Fruit fly (Drosophila melanogaster) whole organism, embryonic: ENCODE results near the gene CG2865.

Source experiments
- CG1024 ChIP-seq: fragments of 200-800 bp; sonication (Bioruptor generic); IDR thresholded peaks from 2 replicates; pipeline ENCODE4 v1.3.6; 2022; ENCODE audit warnings: missing biosample characterization, missing genetic modification characterization
- CG10543 ChIP-seq: fragments of 200-800 bp; sonication (Bioruptor generic); optimal IDR thresholded peaks from 3 replicates; lab custom pipeline; 2017; ENCODE audit warnings: missing biosample characterization, mild to moderate bottlenecking, missing genetic modification characterization, moderate library complexity
- CG10959 ChIP-seq: fragments of 200-800 bp; sonication (Bioruptor generic); IDR thresholded peaks from 2 replicates; pipeline ENCODE4 v1.3.6; 2022; ENCODE audit warnings: missing biosample characterization, missing genetic modification characterization
- CG11723 ChIP-seq: fragments of 200-800 bp; sonication (Bioruptor generic); optimal IDR thresholded peaks from 2 replicates; lab custom pipeline; 2017; ENCODE audit warnings: missing biosample characterization, mild to moderate bottlenecking, missing genetic modification characterization
- CG13123 ChIP-seq: fragments of 200-800 bp; sonication (Bioruptor generic); optimal IDR thresholded peaks from 2 replicates; lab custom pipeline; 2016; ENCODE audit warnings: missing biosample characterization, missing genetic modification characterization
- CG13775 ChIP-seq: fragments of 200-800 bp; sonication (Bioruptor generic); optimal IDR thresholded peaks from 3 replicates; lab custom pipeline; 2017; ENCODE audit warnings: missing biosample characterization, mild to moderate bottlenecking, missing genetic modification characterization
- CG13894 ChIP-seq: fragments of 200-800 bp; sonication (Bioruptor generic); optimal IDR thresholded peaks from 3 replicates; lab custom pipeline; 2018; ENCODE audit warnings: missing biosample characterization, mild to moderate bottlenecking, missing genetic modification characterization, moderate library complexity
- CG1529 ChIP-seq: fragments of 200-800 bp; sonication (Bioruptor generic); optimal IDR thresholded peaks from 3 replicates; lab custom pipeline; 2018; ENCODE audit warnings: missing biosample characterization, missing genetic modification characterization
- CG15514 ChIP-seq: fragments of 200-800 bp; sonication (Bioruptor generic); optimal IDR thresholded peaks from 3 replicates; lab custom pipeline; 2017; ENCODE audit warnings: missing biosample characterization, missing genetic modification characterization, mild to moderate bottlenecking, moderate library complexity, missing genetic modification reagents
- CG16863 ChIP-seq: fragments of 200-800 bp; sonication (Bioruptor generic); optimal IDR thresholded peaks from 3 replicates; lab custom pipeline; 2016; ENCODE audit warnings: missing biosample characterization, missing genetic modification characterization
- CG17361 ChIP-seq: fragments of 200-800 bp; sonication (Bioruptor generic); IDR thresholded peaks from 3 replicates; pipeline ENCODE4 v1.3.6; 2022; ENCODE audit warnings: missing biosample characterization, missing genetic modification characterization
- CG2889 ChIP-seq: fragments of 200-800 bp; sonication (Bioruptor generic); IDR thresholded peaks from 3 replicates; pipeline ENCODE4 v1.3.6; 2022; ENCODE audit warnings: missing biosample characterization, missing genetic modification characterization
- CG34422 ChIP-seq: fragments of 200-800 bp; sonication (Bioruptor generic); IDR thresholded peaks from 3 replicates; pipeline ENCODE4 v1.3.6; 2022; ENCODE audit warnings: missing biosample characterization, missing genetic modification characterization
- CG4617 ChIP-seq: fragments of 200-800 bp; sonication (Bioruptor generic); optimal IDR thresholded peaks from 3 replicates; lab custom pipeline; 2016; ENCODE audit warnings: missing biosample characterization, missing genetic modification characterization, borderline replicate concordance
- CG5180 ChIP-seq: fragments of 200-800 bp; sonication (Bioruptor generic); optimal IDR thresholded peaks from 3 replicates; lab custom pipeline; 2017; ENCODE audit warnings: missing biosample characterization, missing genetic modification characterization, mild to moderate bottlenecking, moderate library complexity, missing genetic modification reagents
- CG6175 ChIP-seq: fragments of 200-800 bp; sonication (Bioruptor generic); IDR thresholded peaks from 3 replicates; pipeline ENCODE4 v1.3.6; 2022; ENCODE audit warnings: missing biosample characterization, missing genetic modification characterization
- CG6854 ChIP-seq: fragments of 200-800 bp; sonication (Bioruptor generic); optimal IDR thresholded peaks from 3 replicates; lab custom pipeline; 2017; ENCODE audit warnings: missing biosample characterization, mild to moderate bottlenecking, missing genetic modification characterization
- CkIIα-i1 ChIP-seq: fragments of 200-800 bp; sonication (Bioruptor generic); IDR thresholded peaks from 2 replicates; pipeline ENCODE4 v1.3.6; 2022; ENCODE audit warnings: missing biosample characterization, missing genetic modification characterization
- Dad ChIP-seq: fragments of 200-800 bp; sonication (Bioruptor generic); optimal IDR thresholded peaks from 3 replicates; lab custom pipeline; 2016; ENCODE audit warnings: missing biosample characterization, missing genetic modification characterization
- Dip2 ChIP-seq: fragments of 200-800 bp; sonication (Bioruptor generic); IDR thresholded peaks from 2 replicates; pipeline ENCODE4 v1.3.6; 2022; ENCODE audit warnings: missing biosample characterization, missing genetic modification characterization
- Gug ChIP-seq: fragments of 200-800 bp; sonication (Bioruptor generic); IDR thresholded peaks from 4 replicates; pipeline ENCODE4 v1.3.6; 2022; ENCODE audit warnings: missing biosample characterization, missing genetic modification characterization
- Hr78 ChIP-seq, 2 experiments: fragments of 200-800 bp in 1 of 2; fragments of >200 bp in 1 of 2; sonication (Bioruptor generic) in 1 of 2; optimal IDR thresholded peaks; 2 replicates each; lab custom pipeline; 2017 to 2019; ENCODE audit warnings: missing biosample characterization in 2 of 2, missing genetic modification characterization in 2 of 2, mild to moderate bottlenecking in 1 of 2, moderate library complexity in 1 of 2
- Lim3 ChIP-seq: fragments of 200-800 bp; sonication (Bioruptor generic); IDR thresholded peaks from 2 replicates; pipeline ENCODE4 v1.3.6; 2022; ENCODE audit warnings: missing biosample characterization, missing genetic modification characterization
- Nf-YA ChIP-seq: fragments of 200-800 bp; sonication (Bioruptor generic); IDR thresholded peaks from 2 replicates; pipeline ENCODE4 v1.3.6; 2022; ENCODE audit warnings: missing biosample characterization, missing genetic modification characterization
- Rfx ChIP-seq: fragments of 200-800 bp; sonication (Bioruptor generic); IDR thresholded peaks from 2 replicates; pipeline ENCODE4 v1.3.6; 2022; ENCODE audit warnings: missing biosample characterization, missing genetic modification characterization
- Usf ChIP-seq: fragments of 200-800 bp; sonication (Bioruptor generic); optimal IDR thresholded peaks from 2 replicates; lab custom pipeline; 2017; ENCODE audit warnings: missing genotype, missing biosample characterization, missing genetic modification characterization
- amos ChIP-seq: fragments of 200-800 bp; sonication (Bioruptor generic); IDR thresholded peaks from 2 replicates; pipeline ENCODE4 v1.3.6; 2022; ENCODE audit warnings: missing biosample characterization, missing genetic modification characterization; ENCODE audit not compliant: partially characterized antibody
- ase ChIP-seq: fragments of 200-800 bp; sonication (Bioruptor generic); IDR thresholded peaks from 3 replicates; pipeline ENCODE4 v1.3.6; 2022; ENCODE audit warnings: missing biosample characterization, missing genetic modification characterization
- bigmax ChIP-seq: fragments of 200-800 bp; sonication (Bioruptor generic); optimal IDR thresholded peaks from 2 replicates; lab custom pipeline; 2018; ENCODE audit warnings: missing biosample characterization, mild to moderate bottlenecking, missing genetic modification characterization
- crp ChIP-seq, 2 experiments: fragments of 200-800 bp; sonication (Bioruptor generic); optimal IDR thresholded peaks; 2 replicates in 1 of 2; 3 replicates in 1 of 2; lab custom pipeline; 2017; ENCODE audit warnings: missing biosample characterization in 2 of 2, missing genetic modification characterization in 2 of 2, mild to moderate bottlenecking in 1 of 2, moderate library complexity in 1 of 2
- da ChIP-seq: fragments of 200-800 bp; sonication (Bioruptor generic); optimal IDR thresholded peaks from 2 replicates; lab custom pipeline; 2016; ENCODE audit warnings: missing biosample characterization, missing genetic modification characterization
- dmrt99B ChIP-seq: fragments of 200-800 bp; sonication (Bioruptor generic); optimal IDR thresholded peaks from 2 replicates; lab custom pipeline; 2018; ENCODE audit warnings: missing biosample characterization, mild to moderate bottlenecking, missing genetic modification characterization, moderate library complexity
- gcm ChIP-seq: fragments of 200-800 bp; sonication (Bioruptor generic); optimal IDR thresholded peaks from 2 replicates; lab custom pipeline; 2019; ENCODE audit warnings: missing biosample characterization, mild to moderate bottlenecking, missing genetic modification characterization, moderate library complexity
- gem ChIP-seq: fragments of 200-800 bp; sonication (Bioruptor generic); optimal IDR thresholded peaks from 2 replicates; lab custom pipeline; 2019; ENCODE audit warnings: missing biosample characterization, mild to moderate bottlenecking, missing genetic modification characterization, moderate library complexity
- gsb ChIP-seq: fragments of 200-800 bp; sonication (Bioruptor generic); IDR thresholded peaks from 2 replicates; pipeline ENCODE4 v1.3.6; 2022; ENCODE audit warnings: missing biosample characterization, missing genetic modification characterization
- inv ChIP-seq: fragments of 200-800 bp; sonication (Bioruptor generic); IDR thresholded peaks from 2 replicates; pipeline ENCODE4 v1.3.6; 2022; ENCODE audit warnings: missing biosample characterization, missing genetic modification characterization; ENCODE audit not compliant: partially characterized antibody
- mam ChIP-seq: fragments of 200-800 bp; sonication (Bioruptor generic); optimal IDR thresholded peaks from 3 replicates; lab custom pipeline; 2016; ENCODE audit warnings: missing biosample characterization, missing genetic modification characterization
- nau ChIP-seq: fragments of 200-800 bp; sonication (Bioruptor generic); optimal IDR thresholded peaks from 3 replicates; lab custom pipeline; 2017; ENCODE audit warnings: missing biosample characterization, mild to moderate bottlenecking, missing genetic modification characterization, missing genetic modification reagents
- ranshi ChIP-seq: fragments of 200-800 bp; sonication (Bioruptor generic); IDR thresholded peaks from 2 replicates; pipeline ENCODE4 v1.3.6; 2022; ENCODE audit warnings: missing biosample characterization, missing genetic modification characterization
- run ChIP-seq: fragments of 200-800 bp; sonication (Bioruptor generic); optimal IDR thresholded peaks from 3 replicates; lab custom pipeline; 2018; ENCODE audit warnings: missing biosample characterization, mild to moderate bottlenecking, missing genetic modification characterization
- tap ChIP-seq: fragments of 200-800 bp; optimal IDR thresholded peaks from 3 replicates; lab custom pipeline; 2019; ENCODE audit warnings: missing biosample characterization, mild to moderate bottlenecking, missing genetic modification characterization, moderate library complexity
- tin ChIP-seq: fragments of 200-800 bp; sonication (Bioruptor generic); optimal IDR thresholded peaks from 3 replicates; lab custom pipeline; 2016; ENCODE audit warnings: missing biosample characterization, missing genetic modification characterization
- tio ChIP-seq: fragments of 200-800 bp; sonication (Bioruptor generic); optimal IDR thresholded peaks from 2 replicates; lab custom pipeline; 2017; ENCODE audit warnings: missing biosample characterization, missing genetic modification characterization, inconsistent platforms
- trem ChIP-seq: fragments of 200-800 bp; optimal IDR thresholded peaks from 3 replicates; lab custom pipeline; 2019; ENCODE audit warnings: missing biosample characterization, mild to moderate bottlenecking, missing genetic modification characterization, moderate library complexity
- ttk ChIP-seq: fragments of 200-800 bp; sonication (Bioruptor generic); IDR thresholded peaks from 2 replicates; pipeline ENCODE4 v2.1.2; 2022; ENCODE audit warnings: missing biosample characterization, missing genetic modification characterization
- vnd ChIP-seq: fragments of 200-800 bp; sonication (Bioruptor generic); IDR thresholded peaks from 3 replicates; pipeline ENCODE4 v1.3.6; 2022; ENCODE audit warnings: missing biosample characterization, missing genetic modification characterization; ENCODE audit not compliant: partially characterized antibody
- z ChIP-seq: fragments of 200-800 bp; sonication (Bioruptor generic); IDR thresholded peaks from 3 replicates; pipeline ENCODE4 v1.3.6; 2022; ENCODE audit warnings: missing biosample characterization, missing genetic modification characterization
- zen2 ChIP-seq: fragments of 200-800 bp; sonication (Bioruptor generic); IDR thresholded peaks from 3 replicates; pipeline ENCODE4 v1.3.6; 2022; ENCODE audit warnings: missing biosample characterization, missing genetic modification characterization; ENCODE audit not compliant: partially characterized antibody

CG2865 gene

DNA sequence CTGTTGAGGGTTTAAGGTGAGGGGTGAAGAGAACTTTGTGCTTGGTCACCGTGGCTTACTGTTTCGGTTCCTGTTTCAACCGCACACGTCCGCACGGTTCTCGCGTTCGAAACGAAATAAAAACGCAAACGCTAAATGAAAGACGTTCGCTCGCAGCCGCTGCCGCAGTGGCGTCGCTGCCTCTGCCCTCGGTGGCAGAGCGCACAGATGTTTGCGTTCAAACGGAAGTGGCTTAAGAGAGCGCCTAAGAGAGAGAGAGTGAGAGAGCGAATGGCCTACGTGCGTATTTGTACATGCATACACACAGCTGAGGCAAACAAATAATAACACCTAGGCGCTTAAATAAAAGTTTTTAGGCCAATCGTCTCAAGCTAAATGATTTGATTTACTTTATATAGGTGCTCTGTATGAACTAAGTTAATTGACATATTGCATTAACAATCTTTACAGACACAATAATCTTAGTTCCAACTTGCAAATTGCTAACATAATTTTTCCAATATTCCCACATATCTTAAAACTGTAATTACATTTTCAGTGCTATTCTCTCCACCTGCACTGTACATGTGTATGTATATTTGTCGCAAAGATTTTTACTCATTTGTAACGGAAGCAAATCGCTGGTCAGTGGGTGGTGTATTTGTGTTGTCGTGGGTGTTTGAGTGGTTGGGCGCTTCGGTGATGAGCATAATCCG, at the start of gene CG2865 (continued):
- peak; percentile 92 for TF ChIP-seq CG13775 (GFP tag; lab: Kevin White, UChicago)
- TF ChIP-seq CG4617 (GFP tag; lab: Kevin White, UChicago) = peak; percentile 83
- TF ChIP-seq Gug (GFP tag; lab: Robert Waterston, UW) = peak; percentile 55; the same call in 2 of the 4 replicates
- TF ChIP-seq tio (GFP tag; lab: Kevin White, UChicago) = peak; percentile 90
- TF ChIP-seq mam = peak; percentile 92
- peak; percentile 82 for TF ChIP-seq Usf
- TF ChIP-seq amos (GFP tag; lab: Robert Waterston, UW) = peak; percentile 46; the same call in 1 of the 2 replicates
- TF ChIP-seq CG6175 (GFP tag; lab: Robert Waterston, UW) = peak; percentile 69; the same call in 2 of the 3 replicates
- peak; percentile 77 for TF ChIP-seq ranshi (GFP tag; lab: Robert Waterston, UW)
- peak; percentile 65; the same call in 1 of the 2 replicates for TF ChIP-seq Nf-YA
- no peak; the same call in 2 of the 3 replicates for TF ChIP-seq zen2
- TF ChIP-seq vnd (GFP tag; lab: Robert Waterston, UW) = no peak
- peak; percentile 94 for TF ChIP-seq nau (GFP tag; lab: Kevin White, UChicago)
- peak; percentile 79 for TF ChIP-seq ase (GFP tag; lab: Robert Waterston, UW)
- peak; percentile 86 for TF ChIP-seq Dad (GFP tag; lab: Kevin White, UChicago)
- peak; percentile 72 for TF ChIP-seq ttk (GFP tag; lab: Robert Waterston, UW)
- no peak for TF ChIP-seq bigmax (GFP tag; lab: Kevin White, UChicago)
- TF ChIP-seq tin (GFP tag; lab: Kevin White, UChicago) = peak; percentile 87
- 0 out of 2 replicates have a peak, but pooled peaks have one; percentile 7 for TF ChIP-seq CkIIα-i1 (GFP tag; lab: Robert Waterston, UW)
- peak; percentile 76 for TF ChIP-seq CG13123
- peak in 1 of 2 experiments; percentile 89 for TF ChIP-seq Hr78 (GFP tag; optimal IDR thresholded peaks at IDR 0.05; lab: Kevin White, UChicago)
- peak; percentile 77; the same call in 2 of the 3 replicates for TF ChIP-seq CG2889 (GFP tag; lab: Robert Waterston, UW)
- TF ChIP-seq CG1529 (GFP tag; lab: Kevin White, UChicago) = peak; percentile 93
- TF ChIP-seq run = peak; percentile 95
- peak in 1 of 2 experiments; percentile 66 for TF ChIP-seq crp (GFP tag; optimal IDR thresholded peaks at IDR 0.05; lab: Kevin White, UChicago)
- peak; percentile 96 for TF ChIP-seq gcm
- TF ChIP-seq da (GFP tag; lab: Kevin White, UChicago) = peak; percentile 33
- peak; percentile 77; the same call in 2 of the 3 replicates for TF ChIP-seq CG34422 (GFP tag; lab: Robert Waterston, UW)
- peak; percentile 87 for TF ChIP-seq CG5180
- peak; percentile 88 for TF ChIP-seq CG11723
- TF ChIP-seq inv (GFP tag; lab: Robert Waterston, UW) = peak; percentile 20; the same call in 1 of the 2 replicates
- peak; percentile 95 for TF ChIP-seq tap (tag; lab: Kevin White, UChicago)
- peak; percentile 96 for TF ChIP-seq CG17361 (GFP tag; lab: Robert Waterston, UW)
- peak; percentile 70 for TF ChIP-seq CG10959 (GFP tag; lab: Robert Waterston, UW)
- TF ChIP-seq CG16863 = peak; percentile 84
- peak; percentile 89 for TF ChIP-seq Rfx
- TF ChIP-seq CG6854 (GFP tag; lab: Kevin White, UChicago) = peak; percentile 93
- TF ChIP-seq gem = peak; percentile 97
- peak; percentile 89 for TF ChIP-seq CG15514 (GFP tag; lab: Kevin White, UChicago)
- TF ChIP-seq dmrt99B (tag; lab: Kevin White, UChicago) = peak; percentile 97
- peak; percentile 87 for TF ChIP-seq trem (tag; lab: Kevin White, UChicago)
- peak; percentile 96 for TF ChIP-seq CG13894
- peak; percentile 98 for TF ChIP-seq CG10543
- TF ChIP-seq z (GFP tag; lab: Robert Waterston, UW) = peak; percentile 80
- TF ChIP-seq gsb (GFP tag; lab: Robert Waterston, UW) = peak; percentile 69
- peak; percentile 33; the same call in 1 of the 2 replicates for TF ChIP-seq Dip2 (GFP tag; lab: Robert Waterston, UW)
- no peak for TF ChIP-seq Lim3 (GFP tag; lab: Robert Waterston, UW)
- TF ChIP-seq CG1024 (GFP tag; lab: Robert Waterston, UW) = peak; percentile 28; the same call in 1 of the 2 replicates
